Fruit fly (Drosophila melanogaster): ENCODE data around the gene CG3527.

The CG3527 gene

dm6 chrX:4534002-4534401 is 17.8 kb upstream of the CG3527 start (continued):
- TF ChIP-seq exex (tag; optimal IDR thresholded peaks at IDR 0.05) = no peak
- TF ChIP-seq HLH4C (GFP tag; IDR thresholded peaks at IDR 0.05; ENCODE audit: partially characterized antibody) = peak; percentile 84
- no peak for TF ChIP-seq sd (tag; optimal IDR thresholded peaks at IDR 0.05)
- peak; percentile 65 for TF ChIP-seq Scr (GFP tag; IDR thresholded peaks at IDR 0.05; ENCODE audit: partially characterized antibody)
- peak; percentile 11; the same call in 1 of the 3 replicates for TF ChIP-seq CG34224 (GFP tag; IDR thresholded peaks at IDR 0.05; ENCODE audit: partially characterized antibody)
- peak; percentile 65; the same call in 1 of the 3 replicates for TF ChIP-seq zen2 (GFP tag; IDR thresholded peaks at IDR 0.05; ENCODE audit: partially characterized antibody)

- TF ChIP-seq Dbx (GFP tag; IDR thresholded peaks at IDR 0.05) = no peak
- no peak for TF ChIP-seq Kr (GFP tag; optimal IDR thresholded peaks at IDR 0.05)
- no peak for TF ChIP-seq Fer2 (tag; optimal IDR thresholded peaks at IDR 0.05)
- TF ChIP-seq chif (GFP tag; optimal IDR thresholded peaks at IDR 0.05) = no peak
- no peak for TF ChIP-seq jigr1 (GFP tag; IDR thresholded peaks at IDR 0.05)
- no peak for TF ChIP-seq CG11247 (GFP tag; IDR thresholded peaks at IDR 0.05)
- no peak for TF ChIP-seq rib (GFP tag; IDR thresholded peaks at IDR 0.05)
- TF ChIP-seq dpn (GFP tag; optimal IDR thresholded peaks at IDR 0.05) = peak; percentile 45 to 48
- no peak for TF ChIP-seq Dip3 (GFP tag; optimal IDR thresholded peaks at IDR 0.05)
- no peak for TF ChIP-seq prd (optimal IDR thresholded peaks at IDR 0.05)
- TF ChIP-seq prd (GFP tag; IDR thresholded peaks at IDR 0.05) = peak; percentile 24; the same call in 1 of the 3 replicates
- TF ChIP-seq CG2199 (GFP tag; IDR thresholded peaks at IDR 0.05) = no peak
- no peak for TF ChIP-seq caup (GFP tag; optimal IDR thresholded peaks at IDR 0.05; ENCODE audit: severe bottlenecking)
- TF ChIP-seq slou (GFP tag; optimal IDR thresholded peaks at IDR 0.05) = no peak
- no peak for TF ChIP-seq onecut (GFP tag; IDR thresholded peaks at IDR 0.05)
- peak; percentile 50 for TF ChIP-seq gfzf (GFP tag; optimal IDR thresholded peaks at IDR 0.05)
- TF ChIP-seq gro (GFP tag; optimal IDR thresholded peaks at IDR 0.05) = no peak
- no peak for TF ChIP-seq ac (GFP tag; optimal IDR thresholded peaks at IDR 0.05)
- peak; percentile 96 for TF ChIP-seq CG14860 (GFP tag; IDR thresholded peaks at IDR 0.05; ENCODE audit: partially characterized antibody)
- TF ChIP-seq ind (GFP tag; optimal IDR thresholded peaks at IDR 0.05) = peak; percentile 17
- no peak for TF ChIP-seq CG30431 (GFP tag; optimal IDR thresholded peaks at IDR 0.05)
- peak; percentile 47 for TF ChIP-seq CG17359 (tag; optimal IDR thresholded peaks at IDR 0.05)
- no peak for TF ChIP-seq CG11085 (GFP tag; IDR thresholded peaks at IDR 0.05)
- peak; percentile 81 for TF ChIP-seq Sin3A (optimal IDR thresholded peaks at IDR 0.05)
- TF ChIP-seq Med (GFP tag) = peak; percentile 86
- TF ChIP-seq Dll (GFP tag; IDR thresholded peaks at IDR 0.05; ENCODE audit: partially characterized antibody) = peak; percentile 95
- TF ChIP-seq CG10147 (GFP tag; optimal IDR thresholded peaks at IDR 0.05) = no peak
- no peak for TF ChIP-seq CG18476 (GFP tag; optimal IDR thresholded peaks at IDR 0.05)
- TF ChIP-seq pfk (GFP tag; optimal IDR thresholded peaks at IDR 0.05) = no peak
- no peak for TF ChIP-seq tio (GFP tag; optimal IDR thresholded peaks at IDR 0.05)
- TF ChIP-seq schlank (tag; optimal IDR thresholded peaks at IDR 0.05) = no peak
- TF ChIP-seq ci (GFP tag; IDR thresholded peaks at IDR 0.05) = no peak
- no peak for TF ChIP-seq Meics (GFP tag; optimal IDR thresholded peaks at IDR 0.05)
- peak; percentile 24 for TF ChIP-seq Dp (GFP tag; optimal IDR thresholded peaks at IDR 0.05)
- no peak for TF ChIP-seq aop (GFP tag; IDR thresholded peaks at IDR 0.05)
- peak; percentile 89 for TF ChIP-seq sna (GFP tag; IDR thresholded peaks at IDR 0.05; ENCODE audit: partially characterized antibody)
- TF ChIP-seq wor (GFP tag; IDR thresholded peaks at IDR 0.05) = no peak
- no peak for TF ChIP-seq vvl (GFP tag; IDR thresholded peaks at IDR 0.05)
- TF ChIP-seq jumu (GFP tag; optimal IDR thresholded peaks at IDR 0.05) = peak; percentile 58
- TF ChIP-seq eyg (GFP tag; optimal IDR thresholded peaks at IDR 0.05) = no peak
- peak; percentile 68 for TF ChIP-seq Myb (GFP tag; optimal IDR thresholded peaks at IDR 0.05)
- no peak for TF ChIP-seq lov (optimal IDR thresholded peaks at IDR 0.05)
- TF ChIP-seq lov (GFP tag; IDR thresholded peaks at IDR 0.05) = no peak
- TF ChIP-seq sob (GFP tag; IDR thresholded peaks at IDR 0.05) = peak; percentile 28; the same call in 1 of the 2 replicates
These were observed 11.3 kb upstream of the CG3527 start, which contains the start of the genes rb and CHOp24 for dm6 chrX:4540430-4540932. Gene rb, minus strand, starts transcription at chrX:4540626. Gene CHOp24, plus strand, starts transcription at chrX:4540908.
